Worm (Caenorhabditis elegans): Measurements from ENCODE around the gene taf-7.1.

The taf-7.1 gene

DNA sequence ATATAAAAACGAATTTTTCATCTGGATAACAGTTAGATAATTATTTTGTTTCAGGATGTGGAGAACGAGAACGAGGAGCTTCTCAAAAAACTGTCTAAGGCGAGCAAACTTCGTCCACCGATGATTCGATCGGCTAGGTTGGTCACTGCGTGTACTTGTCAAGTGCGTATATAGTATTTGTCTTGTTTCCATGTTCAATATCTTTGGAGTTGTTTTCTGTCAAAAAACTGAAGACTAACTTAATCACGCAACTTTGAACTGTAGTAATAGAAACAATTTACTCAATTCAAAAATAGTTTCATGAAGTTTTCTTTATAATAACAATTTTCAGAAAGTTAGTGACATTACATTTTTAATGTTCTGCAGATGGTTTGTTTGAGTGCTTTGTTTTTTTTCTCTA, 8.6 kb downstream of the taf-7.1 start:
- no peak for TF ChIP-seq T22C8.4 (GFP tag; IDR thresholded peaks at IDR 0.05)
- TF ChIP-seq med-1 (GFP tag; optimal IDR thresholded peaks at IDR 0.05; ENCODE audit: insufficient read depth), result no peak
- no peak for TF ChIP-seq tab-1 (GFP tag; IDR thresholded peaks at IDR 0.05)
- no peak for TF ChIP-seq ztf-23 (GFP tag; IDR thresholded peaks at IDR 0.05)
- TF ChIP-seq flt-1 (GFP tag; IDR thresholded peaks at IDR 0.05), result no peak
- no peak for TF ChIP-seq cog-1 (tag; optimal IDR thresholded peaks at IDR 0.05)
- TF ChIP-seq ref-1 (GFP tag; conservative IDR thresholded peaks at IDR 0.05), result no peak
- TF ChIP-seq klf-2 (GFP tag; conservative IDR thresholded peaks at IDR 0.05), result no peak
- TF ChIP-seq ztf-29 (GFP tag; IDR thresholded peaks at IDR 0.05), result no peak

DNA sequence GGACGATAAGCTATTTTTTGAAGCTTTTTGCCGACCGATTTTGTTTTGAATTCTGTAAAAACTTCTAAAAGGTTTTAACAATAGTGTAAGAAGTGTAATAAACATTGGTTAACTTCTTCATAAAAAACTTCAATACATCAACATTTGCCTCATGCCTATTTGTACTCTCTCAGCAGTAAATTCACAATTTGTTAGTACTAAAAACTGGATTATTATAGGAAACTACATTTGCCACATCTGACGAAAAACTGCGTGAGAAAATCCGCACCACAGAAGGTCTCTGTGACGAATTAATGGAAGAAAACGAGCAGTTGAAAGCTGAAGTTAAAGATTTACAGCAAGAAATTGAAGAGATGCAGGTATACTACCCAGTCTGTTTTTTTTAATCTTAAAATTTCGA, 9.8 kb downstream of the taf-7.1 start:
- no peak for TF ChIP-seq tab-1 (GFP tag; IDR thresholded peaks at IDR 0.05)
- TF ChIP-seq flt-1 (GFP tag; IDR thresholded peaks at IDR 0.05), result no peak
- TF ChIP-seq T22C8.4 (GFP tag; IDR thresholded peaks at IDR 0.05), result no peak
- TF ChIP-seq ztf-23 (GFP tag; IDR thresholded peaks at IDR 0.05), result no peak
- TF ChIP-seq ref-1 (GFP tag; conservative IDR thresholded peaks at IDR 0.05), result no peak
- TF ChIP-seq ztf-29 (GFP tag; IDR thresholded peaks at IDR 0.05), result no peak
- no peak for TF ChIP-seq med-1 (GFP tag; optimal IDR thresholded peaks at IDR 0.05; ENCODE audit: insufficient read depth)
- TF ChIP-seq klf-2 (GFP tag; conservative IDR thresholded peaks at IDR 0.05), result no peak
- no peak for TF ChIP-seq cog-1 (tag; optimal IDR thresholded peaks at IDR 0.05)

DNA sequence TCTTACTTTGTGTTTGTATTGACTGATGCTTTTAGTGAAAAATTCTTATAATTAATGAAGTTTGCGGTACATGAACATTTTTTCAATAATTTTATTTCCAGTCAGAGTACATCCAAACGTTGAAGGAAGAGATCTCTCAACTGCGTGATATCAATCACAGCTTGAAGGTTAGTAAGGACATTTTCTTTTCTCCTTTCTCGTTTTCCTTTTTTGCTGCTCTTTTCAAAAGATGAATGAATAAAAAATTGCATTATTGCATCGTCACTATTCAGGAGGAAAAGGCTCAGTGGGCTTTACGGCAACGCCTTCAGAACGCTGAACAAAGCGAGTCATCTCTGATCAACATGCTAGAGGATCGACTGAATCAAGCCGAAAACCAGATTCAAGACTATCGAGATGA, 10.4 kb downstream of the taf-7.1 start:
- TF ChIP-seq cog-1 (tag; optimal IDR thresholded peaks at IDR 0.05) (no peak), tab-1 (GFP tag; IDR thresholded peaks at IDR 0.05) (no peak), klf-2 (GFP tag; conservative IDR thresholded peaks at IDR 0.05) (no peak), flt-1 (GFP tag; IDR thresholded peaks at IDR 0.05) (no peak), ztf-23 (GFP tag; IDR thresholded peaks at IDR 0.05) (no peak), med-1 (GFP tag; optimal IDR thresholded peaks at IDR 0.05; ENCODE audit: insufficient read depth) (no peak), T22C8.4 (GFP tag; IDR thresholded peaks at IDR 0.05) (no peak), ztf-29 (GFP tag; IDR thresholded peaks at IDR 0.05) (no peak), ref-1 (GFP tag; conservative IDR thresholded peaks at IDR 0.05) (no peak)

DNA sequence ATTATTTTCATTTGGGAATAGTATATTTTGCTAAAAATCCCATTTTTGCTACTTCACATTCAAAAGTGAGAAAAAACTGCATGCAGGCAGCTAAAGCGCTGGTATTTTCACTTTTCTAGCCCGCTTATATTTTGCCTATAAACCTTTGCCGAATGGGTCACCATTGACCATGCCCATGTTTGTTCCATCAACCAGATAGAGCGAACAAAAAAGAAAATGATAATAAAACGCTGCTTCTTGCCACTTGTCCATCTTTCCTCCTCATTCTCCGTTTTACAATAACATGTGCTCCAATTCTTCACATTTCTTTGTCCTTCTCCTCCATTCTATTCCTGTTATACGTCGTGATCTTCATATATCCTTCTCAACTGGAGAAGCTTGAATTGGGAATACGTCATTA, 13.6 kb downstream of the taf-7.1 start, which contains the start of gene tag-241:
Gene tag-241, plus strand, starts transcription at position 301 of the 400 bp plus-strand sequence.
- TF ChIP-seq tab-1 (GFP tag; IDR thresholded peaks at IDR 0.05) (no peak), T22C8.4 (GFP tag; IDR thresholded peaks at IDR 0.05) (no peak)

DNA sequence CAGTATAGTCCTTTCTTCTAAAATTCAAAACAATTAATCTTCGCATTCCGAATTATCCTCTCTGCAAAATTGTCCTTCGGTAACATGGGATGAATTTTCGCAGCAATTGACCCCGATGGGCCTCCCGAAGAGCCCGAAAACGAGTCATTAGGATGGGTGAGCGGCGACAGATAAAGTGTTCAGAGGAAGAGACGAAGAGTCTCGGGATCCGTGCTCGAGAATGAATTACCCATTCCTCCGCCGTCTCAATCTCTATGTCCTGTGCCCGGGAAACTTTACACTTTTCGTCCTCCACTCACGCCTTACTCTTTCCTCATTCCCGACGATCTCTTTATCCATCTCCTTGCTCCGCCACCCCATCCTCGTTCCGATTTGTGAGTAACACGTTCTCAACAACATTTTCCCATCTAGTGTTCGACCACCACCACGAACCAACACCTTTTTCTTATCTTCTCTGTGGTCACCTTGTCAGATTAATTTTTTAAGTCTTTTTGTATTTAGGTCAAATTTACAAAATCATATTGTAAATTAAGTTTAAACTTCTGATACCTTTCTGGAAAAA, 16.0 kb downstream of the taf-7.1 start:
- TF ChIP-seq ztf-23 (GFP tag; IDR thresholded peaks at IDR 0.05) (no peak), ref-1 (GFP tag; conservative IDR thresholded peaks at IDR 0.05) (no peak), tab-1 (GFP tag; IDR thresholded peaks at IDR 0.05) (no peak), ztf-29 (GFP tag; IDR thresholded peaks at IDR 0.05) (no peak), med-1 (GFP tag; optimal IDR thresholded peaks at IDR 0.05; ENCODE audit: insufficient read depth) (no peak), flt-1 (GFP tag; IDR thresholded peaks at IDR 0.05) (no peak), klf-2 (GFP tag; conservative IDR thresholded peaks at IDR 0.05) (no peak), cog-1 (tag; optimal IDR thresholded peaks at IDR 0.05) (no peak), T22C8.4 (GFP tag; IDR thresholded peaks at IDR 0.05) (no peak)

DNA sequence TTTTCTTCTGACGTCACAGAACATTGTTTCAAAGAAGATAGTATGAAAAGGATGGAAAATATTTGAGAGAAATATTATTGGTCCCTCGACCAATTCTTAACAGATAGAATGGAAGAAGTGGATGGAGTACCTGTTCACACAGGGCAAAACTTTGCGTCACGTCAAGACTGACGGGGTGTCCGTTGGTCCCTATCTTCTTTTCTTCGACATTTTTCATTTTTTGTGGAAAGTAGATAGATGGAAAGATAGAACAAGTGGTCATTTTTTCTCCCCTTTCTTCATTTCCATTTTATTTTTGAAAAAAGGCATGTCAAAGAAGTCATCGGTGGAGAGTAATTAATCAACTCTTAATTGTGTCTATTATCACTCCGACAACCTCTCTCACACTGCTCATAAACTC, 18.6 kb downstream of the taf-7.1 start:
- no peak for TF ChIP-seq cog-1 (tag; optimal IDR thresholded peaks at IDR 0.05)
- no peak for TF ChIP-seq med-1 (GFP tag; optimal IDR thresholded peaks at IDR 0.05; ENCODE audit: insufficient read depth)
- TF ChIP-seq T22C8.4 (GFP tag; IDR thresholded peaks at IDR 0.05), result no peak
- TF ChIP-seq klf-2 (GFP tag; conservative IDR thresholded peaks at IDR 0.05), result no peak
- no peak for TF ChIP-seq ref-1 (GFP tag; conservative IDR thresholded peaks at IDR 0.05)
- TF ChIP-seq tab-1 (GFP tag; IDR thresholded peaks at IDR 0.05), result no peak
- TF ChIP-seq ztf-23 (GFP tag; IDR thresholded peaks at IDR 0.05), result no peak
- no peak for TF ChIP-seq flt-1 (GFP tag; IDR thresholded peaks at IDR 0.05)
- no peak for TF ChIP-seq ztf-29 (GFP tag; IDR thresholded peaks at IDR 0.05)

DNA sequence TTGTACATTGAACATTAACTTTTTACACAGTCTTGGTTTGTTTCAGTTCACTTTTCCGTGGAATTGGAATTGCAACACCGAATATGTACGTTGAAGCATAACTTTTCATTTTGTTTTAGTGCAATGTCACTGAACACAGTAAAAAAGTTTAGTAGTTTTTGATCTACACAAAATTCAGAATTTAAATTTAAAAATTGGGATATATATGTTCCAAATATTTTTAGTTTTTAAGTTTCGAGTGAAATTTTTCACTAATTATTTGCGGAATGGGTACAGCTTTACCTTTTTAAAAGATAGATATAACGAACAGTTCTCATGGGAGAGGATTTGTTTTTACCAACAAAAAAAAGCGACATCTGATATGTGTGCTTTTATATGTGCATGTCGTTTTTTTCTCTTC, 20.5 kb downstream of the taf-7.1 start:
- TF ChIP-seq T22C8.4 (GFP tag; IDR thresholded peaks at IDR 0.05) (no peak), ztf-23 (GFP tag; IDR thresholded peaks at IDR 0.05) (no peak), cog-1 (tag; optimal IDR thresholded peaks at IDR 0.05) (no peak)

DNA sequence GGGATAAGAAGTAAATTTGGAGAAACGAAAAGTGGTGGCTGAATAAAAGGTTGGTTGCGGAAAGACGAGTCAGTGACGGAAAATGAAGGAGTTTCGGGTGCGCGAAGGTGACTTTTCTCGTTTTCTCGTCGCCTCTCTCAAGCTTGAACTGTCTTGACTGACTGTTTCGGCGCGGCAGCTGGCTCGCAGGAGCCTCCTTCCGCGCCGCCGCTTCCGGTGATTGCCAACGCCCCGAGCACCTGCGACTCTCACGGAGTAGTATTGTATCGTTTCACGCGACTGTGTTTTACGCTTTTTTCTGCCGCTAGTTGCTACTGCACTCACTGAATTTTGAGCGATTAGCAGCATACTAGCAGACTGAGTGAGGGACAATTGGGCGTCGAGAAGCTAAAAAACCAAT, 22.6 kb downstream of the taf-7.1 start, which contains the start of gene C34E11.2:
Gene C34E11.2, minus strand, starts transcription at position 84 of the 400 bp plus-strand sequence.
- no peak for TF ChIP-seq T22C8.4 (GFP tag; IDR thresholded peaks at IDR 0.05)
- TF ChIP-seq ref-1 (GFP tag; conservative IDR thresholded peaks at IDR 0.05), result no peak
- TF ChIP-seq ztf-23 (GFP tag; IDR thresholded peaks at IDR 0.05), result no peak
- TF ChIP-seq med-1 (GFP tag; optimal IDR thresholded peaks at IDR 0.05; ENCODE audit: insufficient read depth), result no peak
- no peak for TF ChIP-seq flt-1 (GFP tag; IDR thresholded peaks at IDR 0.05)
- TF ChIP-seq tab-1 (GFP tag; IDR thresholded peaks at IDR 0.05), result no peak
- no peak for TF ChIP-seq klf-2 (GFP tag; conservative IDR thresholded peaks at IDR 0.05)
- no peak for TF ChIP-seq cog-1 (tag; optimal IDR thresholded peaks at IDR 0.05)
- no peak for TF ChIP-seq ztf-29 (GFP tag; IDR thresholded peaks at IDR 0.05)

DNA sequence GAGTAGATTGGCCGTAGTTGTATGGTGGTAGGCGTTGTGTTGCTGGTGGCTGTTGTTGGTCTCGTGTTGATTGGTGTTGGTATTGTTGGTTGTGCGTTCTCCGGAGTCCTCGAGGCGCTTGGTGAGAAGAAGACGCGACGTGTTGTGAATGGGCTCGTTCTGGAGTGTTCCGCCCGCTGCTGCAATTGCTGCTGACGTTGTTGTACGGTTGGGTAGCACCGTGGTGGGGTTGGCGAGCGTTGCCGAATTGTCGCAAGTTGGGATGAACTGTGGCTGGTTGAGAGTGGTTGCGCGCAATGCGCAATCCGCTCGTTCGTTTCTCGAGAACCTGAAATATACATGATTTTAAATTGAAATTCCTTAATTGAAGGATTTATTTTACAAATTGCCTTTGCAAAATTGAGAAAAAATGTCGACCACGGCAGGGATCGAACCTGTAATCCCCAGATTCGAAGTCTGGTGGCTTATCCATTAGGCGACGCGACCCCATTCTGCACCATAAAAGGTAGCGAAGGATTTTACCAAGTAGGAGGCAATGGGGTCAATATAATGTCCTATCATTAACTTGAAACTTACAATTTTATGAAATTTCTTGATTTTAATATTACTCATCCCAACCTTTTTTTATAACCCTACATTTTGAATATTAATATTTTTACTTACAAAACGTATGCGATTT, 31.0 kb downstream of the taf-7.1 start:
- no peak for TF ChIP-seq flt-1 (GFP tag; IDR thresholded peaks at IDR 0.05)
- no peak for TF ChIP-seq ref-1 (GFP tag; conservative IDR thresholded peaks at IDR 0.05)
- TF ChIP-seq ztf-29 (GFP tag; IDR thresholded peaks at IDR 0.05), result no peak
- no peak for TF ChIP-seq ztf-23 (GFP tag; IDR thresholded peaks at IDR 0.05)
- TF ChIP-seq klf-2 (GFP tag; conservative IDR thresholded peaks at IDR 0.05), result no peak

DNA sequence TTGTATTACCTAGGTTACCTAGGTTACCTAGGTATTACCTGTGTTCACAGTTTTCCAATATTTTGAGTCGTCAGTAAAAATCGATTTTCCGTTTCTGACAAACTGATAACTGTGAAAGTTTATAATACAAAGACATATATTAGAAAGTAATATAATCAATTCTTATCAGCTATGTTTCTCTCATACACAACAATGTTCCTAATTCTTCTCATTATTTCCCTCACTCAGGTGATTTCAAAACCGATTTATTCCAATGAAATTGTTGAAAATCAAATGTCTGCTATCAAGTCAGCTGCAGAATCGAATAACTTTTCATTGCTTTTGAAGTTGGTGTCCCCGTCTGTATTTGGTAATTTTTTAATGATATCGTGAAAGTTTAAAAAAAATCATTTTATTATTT, 33.2 kb downstream of the taf-7.1 start, which contains the start of gene C34E11.4:
Gene C34E11.4, plus strand, starts transcription at position 154 of the 400 bp plus-strand sequence.
- TF ChIP-seq T22C8.4 (GFP tag; IDR thresholded peaks at IDR 0.05), result no peak
- TF ChIP-seq med-1 (GFP tag; optimal IDR thresholded peaks at IDR 0.05; ENCODE audit: insufficient read depth), result no peak
- TF ChIP-seq ztf-29 (GFP tag; IDR thresholded peaks at IDR 0.05), result no peak
- no peak for TF ChIP-seq flt-1 (GFP tag; IDR thresholded peaks at IDR 0.05)
- TF ChIP-seq cog-1 (tag; optimal IDR thresholded peaks at IDR 0.05), result no peak
- no peak for TF ChIP-seq tab-1 (GFP tag; IDR thresholded peaks at IDR 0.05)
- TF ChIP-seq ref-1 (GFP tag; conservative IDR thresholded peaks at IDR 0.05), result no peak
- TF ChIP-seq ztf-23 (GFP tag; IDR thresholded peaks at IDR 0.05), result no peak
- no peak for TF ChIP-seq klf-2 (GFP tag; conservative IDR thresholded peaks at IDR 0.05)
